Worm (Caenorhabditis elegans) whole organism, L2 larva: ENCODE measurements around the gene gly-20.

ENCODE experiments used
- ZK546.5 ChIP-seq: sonication (generic microtip); optimal IDR thresholded peaks from 2 replicates; lab custom pipeline; 2017; ENCODE audit warnings: missing biosample characterization, missing genetic modification characterization
- alr-1 ChIP-seq: fragments of 150-350 bp; optimal IDR thresholded peaks from 2 replicates; lab custom pipeline; 2014; ENCODE audit warnings: missing biosample characterization, missing genetic modification characterization
- elt-1 ChIP-seq: fragments of 150-350 bp; optimal IDR thresholded peaks from 2 replicates; lab custom pipeline; 2014; ENCODE audit warnings: missing biosample characterization, missing genetic modification characterization
- lin-39 ChIP-seq: fragments of 150-350 bp; optimal IDR thresholded peaks from 2 replicates; lab custom pipeline; 2014; ENCODE audit warnings: missing biosample characterization, missing genetic modification reagents, missing genetic modification characterization
- mdl-1 ChIP-seq, 2 experiments: fragments of 150-350 bp in 1 of 2; sonication (generic microtip) in 1 of 2; optimal IDR thresholded peaks; 2 replicates each; lab custom pipeline; 2017; ENCODE audit warnings: missing biosample characterization in 2 of 2, missing genetic modification characterization in 2 of 2
- nhr-10 ChIP-seq: sonication (generic microtip); optimal IDR thresholded peaks from 2 replicates; lab custom pipeline; 2017; ENCODE audit warnings: missing biosample characterization, missing genetic modification characterization
- nhr-11 ChIP-seq: fragments of 150-350 bp; optimal IDR thresholded peaks from 2 replicates; lab custom pipeline; 2014; ENCODE audit warnings: missing biosample characterization, missing genetic modification characterization
- nhr-25 ChIP-seq: fragments of 150-350 bp; sonication (generic microtip); optimal IDR thresholded peaks from 3 replicates; lab custom pipeline; 2014; ENCODE audit warnings: missing biosample characterization, missing genetic modification characterization
- unc-62 ChIP-seq: fragments of 150-350 bp; optimal IDR thresholded peaks from 2 replicates; lab custom pipeline; 2014; ENCODE audit warnings: missing biosample characterization, missing genetic modification reagents, missing genetic modification characterization
- ztf-11 ChIP-seq: sonication (generic microtip); optimal IDR thresholded peaks from 2 replicates; lab custom pipeline; 2017; ENCODE audit warnings: missing biosample characterization, missing genetic modification characterization

- TF ChIP-seq ztf-11 (no peak), ZK546.5 (no peak), nhr-10 (no peak), nhr-11 (tag; lab: Kevin White, UChicago) (no peak), elt-1 (no peak), lin-39 (no peak), mdl-1 (tag; optimal IDR thresholded peaks at IDR 0.05; lab: Kevin White, UChicago) (no peak), unc-62 (GFP tag; lab: Kevin White, UChicago) (no peak), alr-1 (no peak), nhr-25 (no peak)
Observed at ce11 chrV:11263025-11263424, 19.3 kb upstream of the gly-20 start, which contains the start of gene F07B10.4.
